Fruit fly (Drosophila melanogaster) whole organism, embryonic: ENCODE results near the gene Hexo1.

Experiments used
- Ada2b ChIP-seq: fragments of 200-800 bp; sonication (Bioruptor generic); IDR thresholded peaks from 2 replicates; pipeline ENCODE4 v1.3.6; 2022; ENCODE audit warnings: missing biosample characterization, missing genetic modification characterization
- CG11504 ChIP-seq: fragments of 200-800 bp; sonication (Bioruptor generic); optimal IDR thresholded peaks from 3 replicates; lab custom pipeline; 2019; ENCODE audit warnings: missing biosample characterization, mild to moderate bottlenecking, missing genetic modification characterization, moderate library complexity
- CG13775 ChIP-seq: fragments of 200-800 bp; sonication (Bioruptor generic); optimal IDR thresholded peaks from 3 replicates; lab custom pipeline; 2017; ENCODE audit warnings: missing biosample characterization, mild to moderate bottlenecking, missing genetic modification characterization
- CG14441 ChIP-seq: fragments of 200-800 bp; sonication (Bioruptor generic); IDR thresholded peaks from 2 replicates; pipeline ENCODE4 v1.3.6; 2022; ENCODE audit warnings: missing biosample characterization, missing genetic modification characterization
- CG16863 ChIP-seq: fragments of 200-800 bp; sonication (Bioruptor generic); optimal IDR thresholded peaks from 3 replicates; lab custom pipeline; 2016; ENCODE audit warnings: missing biosample characterization, missing genetic modification characterization
- CG2712 ChIP-seq: fragments of 200-800 bp; optimal IDR thresholded peaks from 3 replicates; lab custom pipeline; 2019; ENCODE audit warnings: missing biosample characterization, mild to moderate bottlenecking, missing genetic modification characterization, moderate library complexity
- CG2889 ChIP-seq: fragments of 200-800 bp; sonication (Bioruptor generic); IDR thresholded peaks from 3 replicates; pipeline ENCODE4 v1.3.6; 2022; ENCODE audit warnings: missing biosample characterization, missing genetic modification characterization
- CG30431 ChIP-seq: fragments of 200-800 bp; sonication (Bioruptor generic); optimal IDR thresholded peaks from 2 replicates; lab custom pipeline; 2017; ENCODE audit warnings: missing biosample characterization, missing genetic modification characterization
- CG31441 ChIP-seq: fragments of 200-800 bp; sonication (Bioruptor generic); IDR thresholded peaks from 2 replicates; pipeline ENCODE4 v1.3.6; 2022; ENCODE audit warnings: missing biosample characterization, missing genetic modification characterization
- CG3847 ChIP-seq: fragments of 200-800 bp; sonication (Bioruptor generic); IDR thresholded peaks from 2 replicates; pipeline ENCODE4 v1.3.6; 2022; ENCODE audit warnings: missing biosample characterization, missing genetic modification characterization
- CG3995 ChIP-seq: fragments of 200-800 bp; sonication (Bioruptor generic); optimal IDR thresholded peaks from 3 replicates; lab custom pipeline; 2016; ENCODE audit warnings: missing biosample characterization, missing genetic modification characterization
- CG9932 ChIP-seq: fragments of 200-800 bp; sonication (Bioruptor generic); IDR thresholded peaks from 2 replicates; pipeline ENCODE4 v1.3.6; 2022; ENCODE audit warnings: missing biosample characterization, missing genetic modification characterization
- Chrac-16 ChIP-seq: fragments of 200-800 bp; sonication (Bioruptor generic); optimal IDR thresholded peaks from 3 replicates; lab custom pipeline; 2016; ENCODE audit warnings: missing biosample characterization, missing genetic modification characterization
- Dbx ChIP-seq: fragments of 200-800 bp; sonication (Bioruptor generic); IDR thresholded peaks from 3 replicates; pipeline ENCODE4 v1.3.6; 2022; ENCODE audit warnings: missing biosample characterization, missing genetic modification characterization
- Dip2 ChIP-seq: fragments of 200-800 bp; sonication (Bioruptor generic); IDR thresholded peaks from 2 replicates; pipeline ENCODE4 v1.3.6; 2022; ENCODE audit warnings: missing biosample characterization, missing genetic modification characterization
- H2.0 ChIP-seq: fragments of 200-800 bp; sonication (Bioruptor generic); IDR thresholded peaks from 2 replicates; pipeline ENCODE4 v1.3.6; 2022; ENCODE audit warnings: missing biosample characterization, missing genetic modification characterization
- HLH3B ChIP-seq: fragments of 200-800 bp; sonication (Bioruptor generic); IDR thresholded peaks from 2 replicates; pipeline ENCODE4 v1.3.6; 2022; ENCODE audit warnings: missing biosample characterization, missing genetic modification characterization
- Hand ChIP-seq: fragments of 200-800 bp; sonication (Bioruptor generic); optimal IDR thresholded peaks from 2 replicates; lab custom pipeline; 2017; ENCODE audit warnings: mild to moderate bottlenecking, missing biosample characterization, missing genetic modification reagents, missing genetic modification characterization
- HmgD ChIP-seq: fragments of 200-800 bp; sonication (Bioruptor generic); optimal IDR thresholded peaks from 3 replicates; lab custom pipeline; 2016; ENCODE audit warnings: missing biosample characterization, missing genetic modification characterization
- Hr39 ChIP-seq: fragments of >200 bp; optimal IDR thresholded peaks from 2 replicates; lab custom pipeline; 2017
- Myb ChIP-seq: fragments of 200-800 bp; sonication (Bioruptor generic); optimal IDR thresholded peaks from 2 replicates; lab custom pipeline; 2016; ENCODE audit warnings: missing biosample characterization, missing genetic modification characterization
- NC2α ChIP-seq: fragments of 200-800 bp; sonication (Bioruptor generic); optimal IDR thresholded peaks from 2 replicates; lab custom pipeline; 2016; ENCODE audit warnings: missing biosample characterization, missing genetic modification characterization
- Six4 ChIP-seq: fragments of 200-800 bp; sonication (Bioruptor generic); optimal IDR thresholded peaks from 2 replicates; lab custom pipeline; 2016; ENCODE audit warnings: missing biosample characterization, missing genetic modification characterization
- Sry-β ChIP-seq: fragments of 200-800 bp; sonication (Bioruptor generic); optimal IDR thresholded peaks from 2 replicates; lab custom pipeline; 2018; ENCODE audit warnings: missing biosample characterization, mild to moderate bottlenecking, missing genetic modification characterization, moderate library complexity
- Trl ChIP-seq, 3 experiments: fragments of >200 bp in 2 of 3; fragments of 200-800 bp in 1 of 3; sonication (Bioruptor generic) in 1 of 3; optimal IDR thresholded peaks; 2 replicates in 1 of 3; 3 replicates in 2 of 3; lab custom pipeline; 2016 to 2017; ENCODE audit warnings: missing biosample characterization in 1 of 3, missing genetic modification characterization in 1 of 3
- al ChIP-seq: fragments of 200-800 bp; sonication (Bioruptor generic); IDR thresholded peaks from 2 replicates; pipeline ENCODE4 v1.3.6; 2022; ENCODE audit warnings: missing biosample characterization, missing genetic modification characterization
- amos ChIP-seq: fragments of 200-800 bp; sonication (Bioruptor generic); IDR thresholded peaks from 2 replicates; pipeline ENCODE4 v1.3.6; 2022; ENCODE audit warnings: missing biosample characterization, missing genetic modification characterization; ENCODE audit not compliant: partially characterized antibody
- bbx ChIP-seq: fragments of 200-800 bp; sonication (Bioruptor generic); IDR thresholded peaks from 2 replicates; pipeline ENCODE4 v1.3.6; 2022; ENCODE audit warnings: missing biosample characterization, missing genetic modification characterization; ENCODE audit not compliant: partially characterized antibody
- dan ChIP-seq: fragments of 200-800 bp; sonication (Bioruptor generic); IDR thresholded peaks from 2 replicates; pipeline ENCODE4 v1.3.6; 2022; ENCODE audit warnings: missing biosample characterization, missing genetic modification characterization
- dysf ChIP-seq: fragments of 200-800 bp; sonication (Bioruptor generic); IDR thresholded peaks from 3 replicates; pipeline ENCODE4 v1.3.6; 2022; ENCODE audit warnings: missing biosample characterization, missing genetic modification characterization
- fd102C ChIP-seq: fragments of 200-800 bp; sonication (Bioruptor generic); optimal IDR thresholded peaks from 2 replicates; lab custom pipeline; 2018; ENCODE audit warnings: missing biosample characterization, mild to moderate bottlenecking, missing genetic modification characterization, moderate library complexity
- fd64A ChIP-seq: fragments of 200-800 bp; sonication (Bioruptor generic); optimal IDR thresholded peaks from 3 replicates; lab custom pipeline; 2018; ENCODE audit warnings: missing biosample characterization, mild to moderate bottlenecking, missing genetic modification characterization
- gro ChIP-seq: fragments of 200-800 bp; sonication (Bioruptor generic); optimal IDR thresholded peaks from 2 replicates; lab custom pipeline; 2016; ENCODE audit warnings: missing biosample characterization, missing genetic modification characterization
- gt ChIP-seq: fragments of 200-800 bp; sonication (Bioruptor generic); IDR thresholded peaks from 2 replicates; pipeline ENCODE4 v1.3.6; 2022; ENCODE audit warnings: missing biosample characterization, missing genetic modification characterization
- ind ChIP-seq: fragments of 200-800 bp; sonication (Bioruptor generic); optimal IDR thresholded peaks from 3 replicates; lab custom pipeline; 2016; ENCODE audit warnings: missing biosample characterization, missing genetic modification characterization
- inv ChIP-seq: fragments of 200-800 bp; sonication (Bioruptor generic); IDR thresholded peaks from 2 replicates; pipeline ENCODE4 v1.3.6; 2022; ENCODE audit warnings: missing biosample characterization, missing genetic modification characterization; ENCODE audit not compliant: partially characterized antibody
- jumu ChIP-seq: fragments of 200-800 bp; sonication (Bioruptor generic); optimal IDR thresholded peaks from 3 replicates; lab custom pipeline; 2016; ENCODE audit warnings: missing biosample characterization, missing genetic modification characterization
- kah ChIP-seq: fragments of 200-800 bp; sonication (Bioruptor generic); optimal IDR thresholded peaks from 2 replicates; lab custom pipeline; 2018; ENCODE audit warnings: missing biosample characterization, mild to moderate bottlenecking, missing genetic modification characterization
- lola ChIP-seq, 3 experiments: fragments of >200 bp in 2 of 3; fragments of 200-800 bp in 1 of 3; sonication (Bioruptor generic) in 1 of 3; optimal IDR thresholded peaks; 2 replicates each; lab custom pipeline; 2017 to 2019; ENCODE audit warnings: missing biosample characterization in 3 of 3, missing genetic modification characterization in 3 of 3, mild to moderate bottlenecking in 1 of 3, moderate library complexity in 1 of 3
- mirr ChIP-seq: fragments of 200-800 bp; sonication (Bioruptor generic); optimal IDR thresholded peaks from 3 replicates; lab custom pipeline; 2018; ENCODE audit warnings: missing biosample characterization, mild to moderate bottlenecking, missing genetic modification characterization
- nmo ChIP-seq: fragments of 200-800 bp; sonication (Bioruptor generic); optimal IDR thresholded peaks from 2 replicates; lab custom pipeline; 2018; ENCODE audit warnings: missing biosample characterization, mild to moderate bottlenecking, missing genetic modification characterization, moderate library complexity
- oc ChIP-seq: fragments of 200-800 bp; sonication (Bioruptor generic); optimal IDR thresholded peaks from 2 replicates; lab custom pipeline; 2018; ENCODE audit warnings: missing biosample characterization, mild to moderate bottlenecking, missing genetic modification characterization, moderate library complexity
- pros ChIP-seq: fragments of 200-800 bp; sonication (Bioruptor generic); optimal IDR thresholded peaks from 3 replicates; lab custom pipeline; 2019; ENCODE audit warnings: missing biosample characterization, mild to moderate bottlenecking, missing genetic modification characterization, moderate library complexity
- row ChIP-seq: fragments of 200-800 bp; sonication (Bioruptor generic); IDR thresholded peaks from 3 replicates; pipeline ENCODE4 v1.3.6; 2022; ENCODE audit warnings: missing biosample characterization, missing genetic modification characterization
- sc ChIP-seq, 3 experiments: fragments of >200 bp in 2 of 3; fragments of 200-800 bp in 1 of 3; sonication (Bioruptor generic) in 1 of 3; optimal IDR thresholded peaks; 2 replicates in 2 of 3; 3 replicates in 1 of 3; lab custom pipeline; 2017; ENCODE audit warnings: mild to moderate bottlenecking in 1 of 3, missing biosample characterization in 1 of 3, missing genetic modification characterization in 1 of 3, missing genetic modification reagents in 1 of 3
- sug ChIP-seq: fragments of 200-800 bp; optimal IDR thresholded peaks from 2 replicates; lab custom pipeline; 2019; ENCODE audit warnings: missing biosample characterization, mild to moderate bottlenecking, missing genetic modification characterization, moderate library complexity
- tio ChIP-seq: fragments of 200-800 bp; sonication (Bioruptor generic); optimal IDR thresholded peaks from 2 replicates; lab custom pipeline; 2017; ENCODE audit warnings: missing biosample characterization, missing genetic modification characterization, inconsistent platforms
- tll ChIP-seq, 2 experiments: fragments of 200-800 bp in 1 of 2; fragments of >200 bp in 1 of 2; sonication (Bioruptor generic) in 1 of 2; optimal IDR thresholded peaks; 2 replicates each; lab custom pipeline; 2017 to 2019; ENCODE audit warnings: missing biosample characterization in 2 of 2, missing genetic modification characterization in 2 of 2, mild to moderate bottlenecking in 1 of 2, moderate library complexity in 1 of 2
- trem ChIP-seq: fragments of 200-800 bp; optimal IDR thresholded peaks from 3 replicates; lab custom pipeline; 2019; ENCODE audit warnings: missing biosample characterization, mild to moderate bottlenecking, missing genetic modification characterization, moderate library complexity

The Hexo1 gene

dm6 chr3L:4252121-4252861 is 36.1 kb upstream of the Hexo1 start (continued):
- TF ChIP-seq trem (tag; lab: Kevin White, UChicago), result no peak
- no peak for TF ChIP-seq CG13775 (GFP tag; lab: Kevin White, UChicago)
- TF ChIP-seq pros (GFP tag; lab: Kevin White, UChicago), result peak; percentile 90
- TF ChIP-seq ind (GFP tag; lab: Kevin White, UChicago), result no peak
- TF ChIP-seq mirr, result no peak
- TF ChIP-seq CG16863 (GFP tag; lab: Kevin White, UChicago), result no peak
- TF ChIP-seq sug (tag; lab: Kevin White, UChicago), result no peak
- TF ChIP-seq row (GFP tag; lab: Robert Waterston, UW), result peak; percentile 40
- TF ChIP-seq CG3995 (GFP tag; lab: Kevin White, UChicago), result peak; percentile 92
- no peak for TF ChIP-seq Ada2b (GFP tag; lab: Robert Waterston, UW)
- no peak for TF ChIP-seq CG30431
- TF ChIP-seq CG2712 (tag; lab: Kevin White, UChicago), result no peak
- no peak for TF ChIP-seq HLH3B
- TF ChIP-seq Hand (GFP tag; lab: Kevin White, UChicago), result no peak
- no peak for TF ChIP-seq al (GFP tag; lab: Robert Waterston, UW)
- TF ChIP-seq Trl (optimal IDR thresholded peaks at IDR 0.05; lab: Kevin White, UChicago), result peak; percentile 42 to 62
- no peak for TF ChIP-seq Trl (GFP tag; optimal IDR thresholded peaks at IDR 0.05; lab: Kevin White, UChicago)
- TF ChIP-seq CG3847 (GFP tag; lab: Robert Waterston, UW), result no peak
- no peak for TF ChIP-seq CG14441 (GFP tag; lab: Robert Waterston, UW)
- peak; percentile 54 for TF ChIP-seq HmgD
- no peak for TF ChIP-seq CG2889 (GFP tag; lab: Robert Waterston, UW)
- TF ChIP-seq tio (GFP tag; lab: Kevin White, UChicago), result no peak
- TF ChIP-seq fd102C (GFP tag; lab: Kevin White, UChicago), result no peak
- TF ChIP-seq amos, result no peak
- no peak for TF ChIP-seq gro (GFP tag; lab: Kevin White, UChicago)
- TF ChIP-seq bbx (GFP tag; lab: Robert Waterston, UW), result no peak
- no peak for TF ChIP-seq sc (optimal IDR thresholded peaks at IDR 0.05; lab: Kevin White, UChicago)
- no peak for TF ChIP-seq sc (GFP tag; optimal IDR thresholded peaks at IDR 0.05; lab: Kevin White, UChicago)
- TF ChIP-seq Chrac-16 (GFP tag; lab: Kevin White, UChicago), result no peak
- TF ChIP-seq Dip2 (GFP tag; lab: Robert Waterston, UW), result no peak
- TF ChIP-seq oc (tag; lab: Kevin White, UChicago), result no peak
- TF ChIP-seq inv (GFP tag; lab: Robert Waterston, UW), result no peak
- TF ChIP-seq lola (GFP tag; optimal IDR thresholded peaks at IDR 0.05; lab: Kevin White, UChicago), result peak in 1 of 3 experiments; percentile 8
- no peak for TF ChIP-seq nmo (GFP tag; lab: Kevin White, UChicago)
- no peak for TF ChIP-seq NC2α (GFP tag; lab: Kevin White, UChicago)
- no peak for TF ChIP-seq H2.0 (GFP tag; lab: Robert Waterston, UW)
- TF ChIP-seq fd64A (GFP tag; lab: Kevin White, UChicago), result no peak
- TF ChIP-seq Dbx (GFP tag; lab: Robert Waterston, UW), result no peak
- no peak for TF ChIP-seq Hr39 (lab: Kevin White, UChicago)
- TF ChIP-seq Myb (GFP tag; lab: Kevin White, UChicago), result peak; percentile 8
- no peak for TF ChIP-seq dan
- peak; percentile 48; the same call in 1 of the 2 replicates for TF ChIP-seq CG31441
- TF ChIP-seq Sry-β (GFP tag; lab: Kevin White, UChicago), result peak; percentile 85
- no peak for TF ChIP-seq Six4 (GFP tag; lab: Kevin White, UChicago)
- TF ChIP-seq dysf (GFP tag; lab: Robert Waterston, UW), result no peak
- TF ChIP-seq CG11504 (tag; lab: Kevin White, UChicago), result no peak
- TF ChIP-seq gt (GFP tag; lab: Robert Waterston, UW), result no peak
- TF ChIP-seq jumu (GFP tag; lab: Kevin White, UChicago), result no peak
- no peak for TF ChIP-seq CG9932 (GFP tag; lab: Robert Waterston, UW)
- peak; percentile 23 to 75 for TF ChIP-seq tll (GFP tag; optimal IDR thresholded peaks at IDR 0.05; lab: Kevin White, UChicago)
- no peak for TF ChIP-seq kah (GFP tag; lab: Kevin White, UChicago)
